Fruit fly (Drosophila melanogaster): ENCODE results near the gene CG32485.

DNA sequence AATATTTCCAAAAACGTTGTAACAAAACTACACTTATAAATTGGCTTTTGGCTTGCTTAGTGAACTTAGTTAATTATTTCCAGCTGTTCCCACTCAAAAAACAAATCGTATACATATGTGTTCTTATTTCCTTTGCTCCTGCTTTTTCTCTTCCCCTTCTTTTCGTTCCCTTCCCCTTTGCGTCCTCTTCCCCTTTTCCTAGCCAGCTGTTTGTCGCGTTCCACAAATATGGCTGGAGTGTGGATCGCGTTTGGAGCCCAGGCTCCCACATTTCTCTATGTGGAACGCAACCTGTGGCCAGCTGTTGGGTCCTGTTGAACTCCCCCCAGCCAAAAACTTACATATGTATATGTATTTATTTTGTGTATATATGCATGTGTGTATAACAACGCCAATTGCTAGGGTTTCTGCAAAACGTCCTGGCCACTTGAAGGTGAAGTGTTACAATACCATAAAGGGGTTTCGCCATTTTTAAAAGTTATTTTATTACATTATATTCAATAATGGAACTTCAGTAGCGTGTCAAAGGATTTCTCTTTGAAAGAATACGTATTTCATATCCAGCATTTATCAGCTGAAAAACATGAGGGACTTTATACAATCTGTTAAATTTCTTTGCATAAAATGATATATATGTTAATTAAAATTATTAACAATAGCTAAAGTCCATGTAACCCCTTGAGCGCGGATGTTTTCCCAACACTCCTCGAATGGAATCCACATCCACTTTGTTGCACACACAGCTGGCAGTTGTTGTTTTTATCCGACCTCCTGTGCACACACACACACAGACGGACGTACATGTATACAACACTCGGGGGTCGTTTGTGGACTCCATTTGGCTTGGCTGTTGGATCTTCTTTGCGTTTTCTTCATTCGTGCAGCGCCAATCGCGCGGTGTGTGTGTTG lies 21.8 kb downstream of the CG32485 start:
- TF ChIP-seq disco-r (GFP tag; optimal IDR thresholded peaks at IDR 0.05) (no peak), sens (GFP tag) (peak; percentile 62), jigr1 (GFP tag; IDR thresholded peaks at IDR 0.05) (no peak), CG14860 (GFP tag; IDR thresholded peaks at IDR 0.05; ENCODE audit: partially characterized antibody) (no peak), tll (GFP tag; optimal IDR thresholded peaks at IDR 0.05) (no peak), bowl (GFP tag; IDR thresholded peaks at IDR 0.05) (no peak), Ssrp (tag; optimal IDR thresholded peaks at IDR 0.05) (no peak), ttk (GFP tag; IDR thresholded peaks at IDR 0.05) (no peak), CG5180 (GFP tag; optimal IDR thresholded peaks at IDR 0.05) (no peak), Hr3 (GFP tag; optimal IDR thresholded peaks at IDR 0.05) (no peak), CG13296 (GFP tag; optimal IDR thresholded peaks at IDR 0.05) (no peak), CG1024 (GFP tag; IDR thresholded peaks at IDR 0.05) (no peak)

All from whole organism, embryonic.